Fruit fly (Drosophila melanogaster) whole organism, embryonic: ENCODE results near the gene Cwc25.

Experiments used
- Atf3 ChIP-seq: fragments of 200-800 bp; sonication (Bioruptor generic); optimal IDR thresholded peaks from 3 replicates; lab custom pipeline; 2016; ENCODE audit warnings: missing biosample characterization, missing genetic modification characterization
- Atf6 ChIP-seq: fragments of 200-800 bp; sonication (Bioruptor generic); IDR thresholded peaks from 2 replicates; pipeline ENCODE4 v1.3.6; 2022; ENCODE audit warnings: missing biosample characterization, missing genetic modification characterization
- CG10274 ChIP-seq: fragments of 200-800 bp; sonication (Bioruptor generic); optimal IDR thresholded peaks from 3 replicates; lab custom pipeline; 2017; ENCODE audit warnings: missing biosample characterization, mild to moderate bottlenecking, missing genetic modification characterization
- CG11085 ChIP-seq: fragments of 200-800 bp; sonication (Bioruptor generic); IDR thresholded peaks from 2 replicates; pipeline ENCODE4 v1.3.6; 2022; ENCODE audit warnings: missing biosample characterization, missing genetic modification characterization
- CG11093 ChIP-seq: fragments of 200-800 bp; sonication (Bioruptor generic); IDR thresholded peaks from 3 replicates; pipeline ENCODE4 v1.3.6; 2022; ENCODE audit warnings: missing biosample characterization, missing genetic modification characterization
- CG12155 ChIP-seq: fragments of 200-800 bp; sonication (Bioruptor generic); optimal IDR thresholded peaks from 3 replicates; lab custom pipeline; 2016; ENCODE audit warnings: missing biosample characterization, missing genetic modification characterization
- CG13624 ChIP-seq: fragments of 200-800 bp; sonication (Bioruptor generic); optimal IDR thresholded peaks from 2 replicates; lab custom pipeline; 2016; ENCODE audit warnings: missing biosample characterization, missing genetic modification characterization
- CG16813 ChIP-seq: fragments of 200-800 bp; sonication (Bioruptor generic); IDR thresholded peaks from 3 replicates; pipeline ENCODE4 v1.3.6; 2022; ENCODE audit warnings: missing biosample characterization, missing genetic modification characterization; ENCODE audit not compliant: partially characterized antibody
- CG2202 ChIP-seq: fragments of 200-800 bp; sonication (Bioruptor generic); optimal IDR thresholded peaks from 2 replicates; lab custom pipeline; 2018; ENCODE audit warnings: missing biosample characterization, mild to moderate bottlenecking, missing genetic modification characterization
- CG31224 ChIP-seq: fragments of 200-800 bp; sonication (Bioruptor generic); IDR thresholded peaks from 2 replicates; pipeline ENCODE4 v1.3.6; 2022; ENCODE audit warnings: missing biosample characterization, missing genetic modification characterization
- CG31365 ChIP-seq: fragments of 200-800 bp; sonication (Bioruptor generic); optimal IDR thresholded peaks from 2 replicates; lab custom pipeline; 2018; ENCODE audit warnings: missing biosample characterization, mild to moderate bottlenecking, missing genetic modification characterization
- CG3281 ChIP-seq: fragments of 200-800 bp; sonication (Bioruptor generic); optimal IDR thresholded peaks from 3 replicates; lab custom pipeline; 2017; ENCODE audit warnings: missing biosample characterization, mild to moderate bottlenecking, missing genetic modification characterization
- CG43689 ChIP-seq: fragments of 200-800 bp; sonication (Bioruptor generic); IDR thresholded peaks from 2 replicates; pipeline ENCODE4 v1.3.6; 2022; ENCODE audit warnings: missing biosample characterization, missing genetic modification characterization
- CG4707 ChIP-seq: fragments of 200-800 bp; sonication (Bioruptor generic); optimal IDR thresholded peaks from 2 replicates; lab custom pipeline; 2018; ENCODE audit warnings: missing biosample characterization, mild to moderate bottlenecking, missing genetic modification characterization, moderate library complexity
- CG4820 ChIP-seq: fragments of 200-800 bp; sonication (Bioruptor generic); optimal IDR thresholded peaks from 3 replicates; lab custom pipeline; 2016; ENCODE audit warnings: missing biosample characterization, missing genetic modification characterization
- CG6765 ChIP-seq: fragments of 200-800 bp; sonication (Bioruptor generic); optimal IDR thresholded peaks from 3 replicates; lab custom pipeline; 2017; ENCODE audit warnings: missing biosample characterization, mild to moderate bottlenecking, missing genetic modification characterization
- CG6791 ChIP-seq: fragments of 200-800 bp; sonication (Bioruptor generic); IDR thresholded peaks from 3 replicates; pipeline ENCODE4 v1.3.6; 2022; ENCODE audit warnings: missing biosample characterization, missing genetic modification characterization; ENCODE audit not compliant: partially characterized antibody
- CG7928 ChIP-seq: fragments of 200-800 bp; sonication (Bioruptor generic); optimal IDR thresholded peaks from 2 replicates; lab custom pipeline; 2017; ENCODE audit warnings: missing biosample characterization, mild to moderate bottlenecking, missing genetic modification characterization
- CG8290 ChIP-seq, 3 experiments: fragments of 200-800 bp; sonication (Bioruptor generic); optimal IDR thresholded peaks; 2 replicates each; lab custom pipeline; 2016 to 2019; ENCODE audit warnings: missing biosample characterization in 3 of 3, missing genetic modification characterization in 3 of 3, mild to moderate bottlenecking in 2 of 3, moderate library complexity in 1 of 3
- Dek ChIP-seq: fragments of 200-800 bp; sonication (Bioruptor generic); optimal IDR thresholded peaks from 3 replicates; lab custom pipeline; 2019; ENCODE audit warnings: missing biosample characterization, mild to moderate bottlenecking, missing genetic modification characterization, moderate library complexity
- Doc2 ChIP-seq: fragments of 200-800 bp; sonication (Bioruptor generic); IDR thresholded peaks from 2 replicates; pipeline ENCODE4 v1.3.6; 2022; ENCODE audit warnings: missing biosample characterization, missing genetic modification characterization
- Fer3 ChIP-seq: fragments of 200-800 bp; sonication (Bioruptor generic); optimal IDR thresholded peaks from 2 replicates; lab custom pipeline; 2018; ENCODE audit warnings: missing biosample characterization, mild to moderate bottlenecking, missing genetic modification characterization, moderate library complexity
- H2.0 ChIP-seq: fragments of 200-800 bp; sonication (Bioruptor generic); IDR thresholded peaks from 2 replicates; pipeline ENCODE4 v1.3.6; 2022; ENCODE audit warnings: missing biosample characterization, missing genetic modification characterization
- HLH54F ChIP-seq: fragments of 200-800 bp; sonication (Bioruptor generic); optimal IDR thresholded peaks from 3 replicates; lab custom pipeline; 2016; ENCODE audit warnings: missing biosample characterization, missing genetic modification characterization
- HmgD ChIP-seq: fragments of 200-800 bp; sonication (Bioruptor generic); optimal IDR thresholded peaks from 3 replicates; lab custom pipeline; 2016; ENCODE audit warnings: missing biosample characterization, missing genetic modification characterization
- Kr ChIP-seq: fragments of 200-800 bp; sonication (Bioruptor generic); optimal IDR thresholded peaks from 2 replicates; lab custom pipeline; 2017; ENCODE audit warnings: missing biosample characterization, mild to moderate bottlenecking, missing genetic modification characterization
- br ChIP-seq: fragments of >200 bp; optimal IDR thresholded peaks from 2 replicates; lab custom pipeline; 2017
- btn ChIP-seq: fragments of 200-800 bp; sonication (Bioruptor generic); optimal IDR thresholded peaks from 2 replicates; lab custom pipeline; 2016; ENCODE audit warnings: missing biosample characterization, missing genetic modification characterization
- cg ChIP-seq: fragments of 200-800 bp; sonication (Bioruptor generic); optimal IDR thresholded peaks from 3 replicates; lab custom pipeline; 2019; ENCODE audit warnings: missing biosample characterization, mild to moderate bottlenecking, missing genetic modification characterization, moderate library complexity
- chif ChIP-seq, 2 experiments: fragments of 200-800 bp; sonication (Bioruptor generic); optimal IDR thresholded peaks; 3 replicates each; lab custom pipeline; 2016; ENCODE audit warnings: missing biosample characterization in 2 of 2, missing genetic modification characterization in 2 of 2
- chm ChIP-seq: fragments of 200-800 bp; sonication (Bioruptor generic); IDR thresholded peaks from 2 replicates; pipeline ENCODE4 v1.3.6; 2022; ENCODE audit warnings: missing biosample characterization, missing genetic modification characterization
- ci ChIP-seq: fragments of 200-800 bp; sonication (Bioruptor generic); IDR thresholded peaks from 3 replicates; pipeline ENCODE4 v1.3.6; 2022; ENCODE audit warnings: missing biosample characterization, missing genetic modification characterization
- cwo ChIP-seq: fragments of 200-800 bp; sonication (Bioruptor generic); optimal IDR thresholded peaks from 3 replicates; lab custom pipeline; 2017; ENCODE audit warnings: missing biosample characterization, missing genetic modification characterization, mild to moderate bottlenecking, moderate library complexity, missing genetic modification reagents
- dan ChIP-seq: fragments of 200-800 bp; sonication (Bioruptor generic); IDR thresholded peaks from 2 replicates; pipeline ENCODE4 v1.3.6; 2022; ENCODE audit warnings: missing biosample characterization, missing genetic modification characterization
- dmrt99B ChIP-seq: fragments of 200-800 bp; sonication (Bioruptor generic); optimal IDR thresholded peaks from 2 replicates; lab custom pipeline; 2018; ENCODE audit warnings: missing biosample characterization, mild to moderate bottlenecking, missing genetic modification characterization, moderate library complexity
- fd3F ChIP-seq: fragments of 200-800 bp; sonication (Bioruptor generic); optimal IDR thresholded peaks from 2 replicates; lab custom pipeline; 2018; ENCODE audit warnings: missing biosample characterization, mild to moderate bottlenecking, missing genetic modification characterization, moderate library complexity
- fd64A ChIP-seq: fragments of 200-800 bp; sonication (Bioruptor generic); optimal IDR thresholded peaks from 3 replicates; lab custom pipeline; 2018; ENCODE audit warnings: missing biosample characterization, mild to moderate bottlenecking, missing genetic modification characterization
- gro ChIP-seq: fragments of 200-800 bp; sonication (Bioruptor generic); optimal IDR thresholded peaks from 2 replicates; lab custom pipeline; 2016; ENCODE audit warnings: missing biosample characterization, missing genetic modification characterization
- gsb ChIP-seq: fragments of 200-800 bp; sonication (Bioruptor generic); IDR thresholded peaks from 2 replicates; pipeline ENCODE4 v1.3.6; 2022; ENCODE audit warnings: missing biosample characterization, missing genetic modification characterization
- gsb-n ChIP-seq: fragments of 200-800 bp; sonication (Bioruptor generic); optimal IDR thresholded peaks from 3 replicates; lab custom pipeline; 2018; ENCODE audit warnings: missing biosample characterization, mild to moderate bottlenecking, missing genetic modification characterization
- ham ChIP-seq: fragments of 200-800 bp; sonication (Bioruptor generic); IDR thresholded peaks from 2 replicates; pipeline ENCODE4 v1.3.6; 2022; ENCODE audit warnings: missing biosample characterization, missing genetic modification characterization
- hbn ChIP-seq: fragments of 200-800 bp; sonication (Bioruptor generic); IDR thresholded peaks from 2 replicates; pipeline ENCODE4 v1.3.6; 2022; ENCODE audit warnings: missing biosample characterization, missing genetic modification characterization; ENCODE audit not compliant: partially characterized antibody
- jing ChIP-seq: fragments of 200-800 bp; sonication (Bioruptor generic); optimal IDR thresholded peaks from 2 replicates; lab custom pipeline; 2018; ENCODE audit warnings: missing biosample characterization, mild to moderate bottlenecking, missing genetic modification characterization
- lbe ChIP-seq: fragments of 200-800 bp; sonication (Bioruptor generic); optimal IDR thresholded peaks from 2 replicates; lab custom pipeline; 2016; ENCODE audit warnings: missing biosample characterization, mild to moderate bottlenecking, missing genetic modification characterization
- mam ChIP-seq: fragments of 200-800 bp; sonication (Bioruptor generic); optimal IDR thresholded peaks from 3 replicates; lab custom pipeline; 2016; ENCODE audit warnings: missing biosample characterization, missing genetic modification characterization
- schlank ChIP-seq: fragments of 200-800 bp; sonication (Bioruptor generic); optimal IDR thresholded peaks from 2 replicates; lab custom pipeline; 2018; ENCODE audit warnings: missing biosample characterization, mild to moderate bottlenecking, missing genetic modification characterization
- slbo ChIP-seq: fragments of 200-800 bp; sonication (Bioruptor generic); IDR thresholded peaks from 2 replicates; pipeline ENCODE4 v1.3.6; 2022; ENCODE audit warnings: missing biosample characterization, missing genetic modification characterization
- trh ChIP-seq: fragments of 200-800 bp; sonication (Bioruptor generic); optimal IDR thresholded peaks from 2 replicates; lab custom pipeline; 2016; ENCODE audit warnings: missing biosample characterization, missing genetic modification characterization
- zen ChIP-seq: fragments of 200-800 bp; sonication (Bioruptor generic); optimal IDR thresholded peaks from 3 replicates; lab custom pipeline; 2018; ENCODE audit warnings: missing biosample characterization, mild to moderate bottlenecking, missing genetic modification characterization, moderate library complexity

Cwc25 gene

DNA sequence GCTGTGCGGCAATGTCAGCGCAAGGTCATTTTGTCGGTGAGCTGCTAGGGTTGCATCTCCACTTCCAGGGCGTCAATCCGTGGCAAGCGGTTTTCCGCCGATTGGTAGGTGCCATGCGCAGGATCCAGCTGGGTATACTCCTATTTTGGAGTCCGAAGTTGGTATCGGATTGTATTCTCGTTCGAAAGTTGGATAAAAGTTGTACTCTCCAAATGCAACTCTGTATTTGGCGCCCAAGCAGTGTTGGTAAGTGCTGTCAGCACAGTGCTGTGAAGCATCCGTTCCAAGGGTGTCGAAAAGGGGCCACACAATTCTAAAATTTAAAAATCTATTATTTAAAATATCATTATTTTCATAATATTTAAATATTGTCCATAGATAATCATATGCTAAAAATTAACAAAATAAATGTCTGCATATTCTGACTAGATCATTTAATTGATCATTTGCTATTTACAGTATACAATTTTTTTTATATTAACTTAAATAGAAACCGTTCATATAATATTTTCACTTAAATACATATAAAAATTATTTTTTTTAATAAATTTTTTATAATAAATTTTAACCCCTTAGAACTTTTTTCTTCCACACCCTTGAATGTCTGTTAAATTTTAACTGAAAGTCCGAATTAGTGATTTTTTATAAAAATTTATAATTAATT is 3.7 kb downstream of the Cwc25 start (continued):
- TF ChIP-seq CG6765 (GFP tag; lab: Kevin White, UChicago) = peak; percentile 85
- TF ChIP-seq CG16813 = peak; percentile 50; the same call in 2 of the 3 replicates
- TF ChIP-seq HLH54F (GFP tag; lab: Kevin White, UChicago) = peak; percentile 85
- TF ChIP-seq lbe (GFP tag; lab: Kevin White, UChicago) = peak; percentile 79
- TF ChIP-seq cwo (GFP tag; lab: Kevin White, UChicago) = peak; percentile 79
- TF ChIP-seq CG11093 = peak; percentile 74
- no peak; the same call in 1 of the 2 replicates for TF ChIP-seq dan (GFP tag; lab: Robert Waterston, UW)
- peak; percentile 59 for TF ChIP-seq CG4707 (GFP tag; lab: Kevin White, UChicago)
- TF ChIP-seq Doc2 (GFP tag; lab: Robert Waterston, UW) = peak; percentile 18; the same call in 1 of the 2 replicates
- peak; percentile 81 for TF ChIP-seq Atf6 (GFP tag; lab: Robert Waterston, UW)
- TF ChIP-seq gro (GFP tag; lab: Kevin White, UChicago) = peak; percentile 89
- TF ChIP-seq HmgD (GFP tag; lab: Kevin White, UChicago) = peak; percentile 0
- TF ChIP-seq CG31365 (tag; lab: Kevin White, UChicago) = peak; percentile 60
- TF ChIP-seq CG31224 (GFP tag; lab: Robert Waterston, UW) = peak; percentile 80
- peak; percentile 66 for TF ChIP-seq dmrt99B (tag; lab: Kevin White, UChicago)
- peak; percentile 90 for TF ChIP-seq mam
- peak; percentile 58; the same call in 1 of the 2 replicates for TF ChIP-seq ham (GFP tag; lab: Robert Waterston, UW)
- peak; percentile 91 for TF ChIP-seq CG11085 (GFP tag; lab: Robert Waterston, UW)
- peak; percentile 77 for TF ChIP-seq CG4820 (GFP tag; lab: Kevin White, UChicago)
- TF ChIP-seq CG12155 (GFP tag; lab: Kevin White, UChicago) = peak; percentile 90
- no peak for TF ChIP-seq Kr (GFP tag; lab: Kevin White, UChicago)
- peak; percentile 87 for TF ChIP-seq Dek (tag; lab: Kevin White, UChicago)
- TF ChIP-seq fd64A (GFP tag; lab: Kevin White, UChicago) = peak; percentile 31
- TF ChIP-seq jing (GFP tag; lab: Kevin White, UChicago) = peak; percentile 60
- peak; percentile 85 for TF ChIP-seq Fer3 (tag; lab: Kevin White, UChicago)
- TF ChIP-seq CG2202 (tag; lab: Kevin White, UChicago) = peak; percentile 47
- peak; percentile 56 for TF ChIP-seq Atf3 (GFP tag; lab: Kevin White, UChicago)
- peak; percentile 68 for TF ChIP-seq zen
- peak; percentile 61 for TF ChIP-seq schlank
- TF ChIP-seq br = no peak
- TF ChIP-seq fd3F (GFP tag; lab: Kevin White, UChicago) = peak; percentile 78
- TF ChIP-seq hbn = peak; percentile 17; the same call in 1 of the 2 replicates
- peak; percentile 82 for TF ChIP-seq CG8290 (GFP tag; optimal IDR thresholded peaks at IDR 0.05; lab: Kevin White, UChicago)
- TF ChIP-seq CG8290 (tag; optimal IDR thresholded peaks at IDR 0.05; lab: Kevin White, UChicago) = peak; percentile 94 to 96
- TF ChIP-seq CG7928 = peak; percentile 99
- TF ChIP-seq CG43689 = peak; percentile 49; the same call in 1 of the 2 replicates
- TF ChIP-seq ci (GFP tag; lab: Robert Waterston, UW) = peak; percentile 87
- peak; percentile 83 for TF ChIP-seq CG13624 (GFP tag; lab: Kevin White, UChicago)
- peak; percentile 72 to 74 for TF ChIP-seq chif (GFP tag; optimal IDR thresholded peaks at IDR 0.05; lab: Kevin White, UChicago)
- TF ChIP-seq CG3281 (GFP tag; lab: Kevin White, UChicago) = peak; percentile 96
- TF ChIP-seq CG10274 (GFP tag; lab: Kevin White, UChicago) = peak; percentile 65
- TF ChIP-seq slbo (GFP tag; lab: Robert Waterston, UW) = peak; percentile 94
- peak; percentile 68 for TF ChIP-seq trh (GFP tag; lab: Kevin White, UChicago)
- TF ChIP-seq chm (GFP tag; lab: Robert Waterston, UW) = peak; percentile 71
- TF ChIP-seq CG6791 (GFP tag; lab: Robert Waterston, UW) = no peak
- TF ChIP-seq btn (GFP tag; lab: Kevin White, UChicago) = peak; percentile 49
- TF ChIP-seq gsb (GFP tag; lab: Robert Waterston, UW) = peak; percentile 73
- TF ChIP-seq cg (GFP tag; lab: Kevin White, UChicago) = no peak
- peak; percentile 91 for TF ChIP-seq gsb-n (tag; lab: Kevin White, UChicago)
- TF ChIP-seq H2.0 (GFP tag; lab: Robert Waterston, UW) = peak; percentile 83
